Fruit fly (Drosophila melanogaster) whole organism, embryonic: Measurements from ENCODE around the gene Dfd.

Source experiments
- Adf1 ChIP-seq: fragments of 200-800 bp; sonication (Bioruptor generic); IDR thresholded peaks from 2 replicates; pipeline ENCODE4 v1.3.6; 2022; ENCODE audit warnings: missing biosample characterization, missing genetic modification characterization
- CG11247 ChIP-seq: fragments of 200-800 bp; sonication (Bioruptor generic); IDR thresholded peaks from 2 replicates; pipeline ENCODE4 v1.3.6; 2022; ENCODE audit warnings: missing biosample characterization, missing genetic modification characterization
- CG11560 ChIP-seq: fragments of 200-800 bp; sonication (Bioruptor generic); IDR thresholded peaks from 3 replicates; pipeline ENCODE4 v1.3.6; 2022; ENCODE audit warnings: missing biosample characterization, missing genetic modification characterization
- CG12071 ChIP-seq: fragments of 200-800 bp; sonication (Bioruptor generic); optimal IDR thresholded peaks from 3 replicates; lab custom pipeline; 2018; ENCODE audit warnings: missing biosample characterization, mild to moderate bottlenecking, missing genetic modification characterization
- CG1529 ChIP-seq: fragments of 200-800 bp; sonication (Bioruptor generic); optimal IDR thresholded peaks from 3 replicates; lab custom pipeline; 2018; ENCODE audit warnings: missing biosample characterization, missing genetic modification characterization
- CG1602 ChIP-seq: fragments of 200-800 bp; sonication (Bioruptor generic); optimal IDR thresholded peaks from 3 replicates; lab custom pipeline; 2016; ENCODE audit warnings: missing biosample characterization, missing genetic modification characterization
- CG17802 ChIP-seq: fragments of 200-800 bp; sonication (Bioruptor generic); optimal IDR thresholded peaks from 2 replicates; lab custom pipeline; 2018; ENCODE audit warnings: missing biosample characterization, mild to moderate bottlenecking, missing genetic modification characterization, moderate library complexity
- CG17912 ChIP-seq: fragments of 200-800 bp; sonication (Bioruptor generic); optimal IDR thresholded peaks from 2 replicates; lab custom pipeline; 2018; ENCODE audit warnings: missing biosample characterization, mild to moderate bottlenecking, missing genetic modification characterization
- CG1792 ChIP-seq: fragments of 200-800 bp; sonication (Bioruptor generic); optimal IDR thresholded peaks from 2 replicates; lab custom pipeline; 2016; ENCODE audit warnings: missing biosample characterization, missing genetic modification characterization
- CG3065 ChIP-seq: fragments of 200-800 bp; sonication (Bioruptor generic); optimal IDR thresholded peaks from 2 replicates; lab custom pipeline; 2016; ENCODE audit warnings: missing biosample characterization, missing genetic modification characterization
- CG31441 ChIP-seq: fragments of 200-800 bp; sonication (Bioruptor generic); IDR thresholded peaks from 2 replicates; pipeline ENCODE4 v1.3.6; 2022; ENCODE audit warnings: missing biosample characterization, missing genetic modification characterization
- CG3163 ChIP-seq: fragments of 200-800 bp; sonication (Bioruptor generic); optimal IDR thresholded peaks from 3 replicates; lab custom pipeline; 2016; ENCODE audit warnings: missing biosample characterization, missing genetic modification characterization
- CG3726 ChIP-seq: fragments of 200-800 bp; sonication (Bioruptor generic); IDR thresholded peaks from 3 replicates; pipeline ENCODE4, ENCODE4 v1.3.6; 2022; ENCODE audit warnings: missing biosample characterization, missing genetic modification characterization
- CG4360 ChIP-seq: fragments of 200-800 bp; sonication (Bioruptor generic); IDR thresholded peaks from 2 replicates; pipeline ENCODE4 v1.3.6; 2022; ENCODE audit warnings: missing biosample characterization, missing genetic modification characterization
- CG4404 ChIP-seq: fragments of 200-800 bp; sonication (Bioruptor generic); IDR thresholded peaks from 2 replicates; pipeline ENCODE4 v1.3.6; 2022; ENCODE audit warnings: missing biosample characterization, missing genetic modification characterization
- CG4730 ChIP-seq: fragments of 200-800 bp; sonication (Bioruptor generic); IDR thresholded peaks from 2 replicates; pipeline ENCODE4 v1.3.6; 2022; ENCODE audit warnings: missing biosample characterization, missing genetic modification characterization
- CG6791 ChIP-seq: fragments of 200-800 bp; sonication (Bioruptor generic); IDR thresholded peaks from 3 replicates; pipeline ENCODE4 v1.3.6; 2022; ENCODE audit warnings: missing biosample characterization, missing genetic modification characterization; ENCODE audit not compliant: partially characterized antibody
- CG7839 ChIP-seq: fragments of 200-800 bp; sonication (Bioruptor generic); optimal IDR thresholded peaks from 3 replicates; lab custom pipeline; 2018; ENCODE audit warnings: missing biosample characterization, mild to moderate bottlenecking, missing genetic modification characterization, moderate library complexity
- CG9932 ChIP-seq: fragments of 200-800 bp; sonication (Bioruptor generic); IDR thresholded peaks from 2 replicates; pipeline ENCODE4 v1.3.6; 2022; ENCODE audit warnings: missing biosample characterization, missing genetic modification characterization
- CHES-1-like ChIP-seq: fragments of 200-800 bp; sonication (Bioruptor generic); optimal IDR thresholded peaks from 2 replicates; lab custom pipeline; 2016; ENCODE audit warnings: missing biosample characterization, missing genetic modification characterization
- Dfd ChIP-seq, 2 experiments: fragments of >200 bp; optimal IDR thresholded peaks; 2 replicates each; lab custom pipeline; 2017; ENCODE audit warnings: missing biosample characterization in 2 of 2, missing genetic modification characterization in 2 of 2
- HLH54F ChIP-seq: fragments of 200-800 bp; sonication (Bioruptor generic); optimal IDR thresholded peaks from 3 replicates; lab custom pipeline; 2016; ENCODE audit warnings: missing biosample characterization, missing genetic modification characterization
- Hr3 ChIP-seq: fragments of 200-800 bp; sonication (Bioruptor generic); optimal IDR thresholded peaks from 3 replicates; lab custom pipeline; 2016; ENCODE audit warnings: missing biosample characterization, missing genetic modification characterization
- Jarid2 ChIP-seq: fragments of 200-800 bp; sonication (Bioruptor generic); optimal IDR thresholded peaks from 3 replicates; lab custom pipeline; 2017; ENCODE audit warnings: mild to moderate bottlenecking, missing biosample characterization, missing genetic modification reagents, missing genetic modification characterization
- Max ChIP-seq: fragments of 200-800 bp; sonication (Bioruptor generic); optimal IDR thresholded peaks from 2 replicates; lab custom pipeline; 2016; ENCODE audit warnings: missing biosample characterization, mild to moderate bottlenecking, missing genetic modification characterization
- Meics ChIP-seq: fragments of 200-800 bp; sonication (Bioruptor generic); optimal IDR thresholded peaks from 2 replicates; lab custom pipeline; 2017; ENCODE audit warnings: missing biosample characterization, mild to moderate bottlenecking, missing genetic modification characterization
- NC2β ChIP-seq: fragments of 200-800 bp; sonication (Bioruptor generic); optimal IDR thresholded peaks from 2 replicates; lab custom pipeline; 2016; ENCODE audit warnings: missing biosample characterization, missing genetic modification characterization
- Opbp ChIP-seq: fragments of 200-800 bp; sonication (Bioruptor generic); IDR thresholded peaks from 3 replicates; pipeline ENCODE4 v1.3.6; 2022; ENCODE audit warnings: missing biosample characterization, missing genetic modification characterization; ENCODE audit not compliant: partially characterized antibody
- Stat92E ChIP-seq, 3 experiments: fragments of >200 bp in 2 of 3; fragments of 200-800 bp in 1 of 3; sonication (Bioruptor generic) in 1 of 3; optimal IDR thresholded peaks; 2 replicates each; lab custom pipeline; 2017 to 2019; ENCODE audit warnings: missing biosample characterization in 3 of 3, missing genetic modification characterization in 3 of 3, mild to moderate bottlenecking in 1 of 3, moderate library complexity in 1 of 3
- Xbp1 ChIP-seq: fragments of 200-800 bp; sonication (Bioruptor generic); optimal IDR thresholded peaks from 3 replicates; lab custom pipeline; 2016; ENCODE audit warnings: missing biosample characterization, mild to moderate bottlenecking, missing genetic modification characterization
- al ChIP-seq: fragments of 200-800 bp; sonication (Bioruptor generic); IDR thresholded peaks from 2 replicates; pipeline ENCODE4 v1.3.6; 2022; ENCODE audit warnings: missing biosample characterization, missing genetic modification characterization
- bigmax ChIP-seq: fragments of 200-800 bp; sonication (Bioruptor generic); optimal IDR thresholded peaks from 2 replicates; lab custom pipeline; 2018; ENCODE audit warnings: missing biosample characterization, mild to moderate bottlenecking, missing genetic modification characterization
- crp ChIP-seq, 2 experiments: fragments of 200-800 bp; sonication (Bioruptor generic); optimal IDR thresholded peaks; 2 replicates in 1 of 2; 3 replicates in 1 of 2; lab custom pipeline; 2017; ENCODE audit warnings: missing biosample characterization in 2 of 2, missing genetic modification characterization in 2 of 2, mild to moderate bottlenecking in 1 of 2, moderate library complexity in 1 of 2
- ewg ChIP-seq: fragments of 200-800 bp; sonication (Bioruptor generic); optimal IDR thresholded peaks from 3 replicates; lab custom pipeline; 2017; ENCODE audit warnings: mild to moderate bottlenecking, missing biosample characterization, missing genetic modification reagents, missing genetic modification characterization
- fd64A ChIP-seq: fragments of 200-800 bp; sonication (Bioruptor generic); optimal IDR thresholded peaks from 3 replicates; lab custom pipeline; 2018; ENCODE audit warnings: missing biosample characterization, mild to moderate bottlenecking, missing genetic modification characterization
- gce ChIP-seq: fragments of 200-800 bp; sonication (Bioruptor generic); IDR thresholded peaks from 3 replicates; pipeline ENCODE4 v1.3.6; 2022; ENCODE audit warnings: missing biosample characterization, missing genetic modification characterization
- gem ChIP-seq: fragments of 200-800 bp; sonication (Bioruptor generic); optimal IDR thresholded peaks from 2 replicates; lab custom pipeline; 2019; ENCODE audit warnings: missing biosample characterization, mild to moderate bottlenecking, missing genetic modification characterization, moderate library complexity
- h ChIP-seq: fragments of >200 bp; optimal IDR thresholded peaks from 2 replicates; lab custom pipeline; 2017
- insv ChIP-seq, 2 experiments: fragments of 200-800 bp; sonication (Bioruptor generic); optimal IDR thresholded peaks; 3 replicates each; lab custom pipeline; 2016 to 2018; ENCODE audit warnings: missing biosample characterization in 2 of 2, missing genetic modification characterization in 2 of 2
- lola ChIP-seq, 3 experiments: fragments of >200 bp in 2 of 3; fragments of 200-800 bp in 1 of 3; sonication (Bioruptor generic) in 1 of 3; optimal IDR thresholded peaks; 2 replicates each; lab custom pipeline; 2017 to 2019; ENCODE audit warnings: missing biosample characterization in 3 of 3, missing genetic modification characterization in 3 of 3, mild to moderate bottlenecking in 1 of 3, moderate library complexity in 1 of 3
- lov ChIP-seq, 2 experiments: fragments of 200-800 bp in 1 of 2; fragments of >200 bp in 1 of 2; sonication (Bioruptor generic) in 1 of 2; IDR thresholded peaks in 1 of 2; optimal IDR thresholded peaks in 1 of 2; 2 replicates in 1 of 2; 3 replicates in 1 of 2; pipeline versions ENCODE4 v1.3.6 to Lab custom; 2017 to 2022; ENCODE audit warnings: missing biosample characterization in 1 of 2, missing genetic modification characterization in 1 of 2
- luna ChIP-seq: fragments of 200-800 bp; sonication (Bioruptor generic); optimal IDR thresholded peaks from 2 replicates; lab custom pipeline; 2016; ENCODE audit warnings: missing biosample characterization, missing genetic modification characterization
- nmo ChIP-seq: fragments of 200-800 bp; sonication (Bioruptor generic); optimal IDR thresholded peaks from 2 replicates; lab custom pipeline; 2018; ENCODE audit warnings: missing biosample characterization, mild to moderate bottlenecking, missing genetic modification characterization, moderate library complexity
- otp ChIP-seq: fragments of 200-800 bp; sonication (Bioruptor generic); IDR thresholded peaks from 3 replicates; pipeline ENCODE4, ENCODE4 v1.3.6; 2022; ENCODE audit warnings: missing biosample characterization, missing genetic modification characterization
- pnt ChIP-seq: fragments of 200-800 bp; sonication (Bioruptor generic); optimal IDR thresholded peaks from 3 replicates; lab custom pipeline; 2016; ENCODE audit warnings: missing biosample characterization, missing genetic modification characterization
- pros ChIP-seq: fragments of 200-800 bp; sonication (Bioruptor generic); optimal IDR thresholded peaks from 3 replicates; lab custom pipeline; 2019; ENCODE audit warnings: missing biosample characterization, mild to moderate bottlenecking, missing genetic modification characterization, moderate library complexity
- sna ChIP-seq: fragments of 200-800 bp; sonication (Bioruptor generic); IDR thresholded peaks from 2 replicates; pipeline ENCODE4 v1.3.6; 2022; ENCODE audit warnings: missing biosample characterization, missing genetic modification characterization; ENCODE audit not compliant: partially characterized antibody
- vfl ChIP-seq: fragments of 200-800 bp; sonication (Bioruptor generic); optimal IDR thresholded peaks from 2 replicates; lab custom pipeline; 2016; ENCODE audit warnings: missing biosample characterization, missing genetic modification characterization

Dfd gene

dm6 chr3R:6759419-6759818 lies 32.2 kb upstream of the Dfd start, which contains the start of gene bcd (continued):
- TF ChIP-seq CG3163 (peak; percentile 49), CG31441 (peak; percentile 54), Jarid2 (GFP tag; lab: Kevin White, UChicago) (peak; percentile 55), CG6791 (peak; percentile 49; the same call in 2 of the 3 replicates), CG17912 (GFP tag; lab: Kevin White, UChicago) (peak; percentile 68), luna (GFP tag; lab: Kevin White, UChicago) (no peak), lov (optimal IDR thresholded peaks at IDR 0.05; lab: Kevin White, UChicago) (no peak), lov (GFP tag; IDR thresholded peaks at IDR 0.05; lab: Robert Waterston, UW) (0 out of 3 replicates have a peak, but pooled peaks have one; percentile 56), CG4730 (GFP tag; lab: Robert Waterston, UW) (peak; percentile 67), CG11560 (tag; lab: Robert Waterston, UW) (peak; percentile 53; the same call in 2 of the 3 replicates), CG11247 (GFP tag; lab: Robert Waterston, UW) (peak; percentile 84), pnt (peak; percentile 86), NC2β (GFP tag; lab: Kevin White, UChicago) (peak; percentile 76), CG1792 (GFP tag; lab: Kevin White, UChicago) (peak; percentile 52), CG3065 (peak; percentile 46), vfl (peak; percentile 49), Dfd (GFP tag; optimal IDR thresholded peaks at IDR 0.05; lab: Kevin White, UChicago) (no peak), h (lab: Kevin White, UChicago) (no peak), crp (GFP tag; optimal IDR thresholded peaks at IDR 0.05; lab: Kevin White, UChicago) (no peak), CG12071 (GFP tag; lab: Kevin White, UChicago) (peak; percentile 22), CG17802 (peak; percentile 41), Adf1 (GFP tag; lab: Robert Waterston, UW) (peak; percentile 35), Max (GFP tag; lab: Kevin White, UChicago) (peak; percentile 26), pros (GFP tag; lab: Kevin White, UChicago) (no peak), CG4360 (GFP tag; lab: Robert Waterston, UW) (peak; percentile 65), bigmax (GFP tag; lab: Kevin White, UChicago) (no peak), Xbp1 (GFP tag; lab: Kevin White, UChicago) (peak; percentile 92), nmo (GFP tag; lab: Kevin White, UChicago) (peak; percentile 78), Hr3 (GFP tag; lab: Kevin White, UChicago) (peak; percentile 78), sna (GFP tag; lab: Robert Waterston, UW) (peak; percentile 73; the same call in 1 of the 2 replicates), fd64A (GFP tag; lab: Kevin White, UChicago) (peak; percentile 21)

- TF ChIP-seq Meics: peak; percentile 33
- TF ChIP-seq HLH54F (GFP tag; lab: Kevin White, UChicago): no peak
- TF ChIP-seq gce (GFP tag; lab: Robert Waterston, UW): no peak
- no peak for TF ChIP-seq al (GFP tag; lab: Robert Waterston, UW)
- TF ChIP-seq gem (tag; lab: Kevin White, UChicago): peak; percentile 70
- no peak; the same call in 2 of the 3 replicates for TF ChIP-seq otp
- peak in 1 of 3 experiments; percentile 68 for TF ChIP-seq lola (GFP tag; optimal IDR thresholded peaks at IDR 0.05; lab: Kevin White, UChicago)
- TF ChIP-seq Stat92E (GFP tag; optimal IDR thresholded peaks at IDR 0.05; lab: Kevin White, UChicago): no peak
- TF ChIP-seq insv (GFP tag; optimal IDR thresholded peaks at IDR 0.05; lab: Kevin White, UChicago): peak in 1 of 2 experiments; percentile 86
- TF ChIP-seq CG1529 (GFP tag; lab: Kevin White, UChicago): peak; percentile 3
- no peak for TF ChIP-seq CG1602 (GFP tag; lab: Kevin White, UChicago)
- no peak for TF ChIP-seq CG9932 (GFP tag; lab: Robert Waterston, UW)
- TF ChIP-seq CHES-1-like (GFP tag; lab: Kevin White, UChicago): peak; percentile 22
- peak; percentile 59 for TF ChIP-seq CG7839 (tag; lab: Kevin White, UChicago)
- TF ChIP-seq CG4404: no peak; the same call in 1 of the 2 replicates
- no peak for TF ChIP-seq Opbp
- TF ChIP-seq CG3726: no peak
- TF ChIP-seq ewg: no peak
These were observed 30.6 kb upstream of the Dfd start for dm6 chr3R:6760755-6761647.
